Worm (Caenorhabditis elegans) whole organism, mixed stage, embryonic: Measurements from ENCODE around the gene ZK512.10.

Experiments
- ces-1 ChIP-seq: fragments of 150-350 bp; optimal IDR thresholded peaks from 2 replicates; lab custom pipeline; 2014; ENCODE audit warnings: missing biosample characterization, missing genetic modification reagents, missing genetic modification characterization
- elt-3 ChIP-seq: fragments of 150-350 bp; optimal IDR thresholded peaks from 2 replicates; lab custom pipeline; 2014; ENCODE audit warnings: missing biosample characterization, missing genetic modification characterization
- nhr-28 ChIP-seq: fragments of 150-350 bp; optimal IDR thresholded peaks from 2 replicates; lab custom pipeline; 2014; ENCODE audit warnings: missing biosample characterization, missing genetic modification characterization
- nhr-76 ChIP-seq: sonication (generic microtip); optimal IDR thresholded peaks from 2 replicates; lab custom pipeline; 2017; ENCODE audit warnings: missing biosample characterization, missing genetic modification characterization
- sem-2 ChIP-seq: fragments of 200-800 bp; sonication (Bioruptor generic); optimal IDR thresholded peaks from 2 replicates; lab custom pipeline; 2018; ENCODE audit warnings: mild to moderate bottlenecking, missing genetic modification characterization, missing compliant biosample characterization

- TF ChIP-seq sem-2 (GFP tag; lab: Kevin White, UChicago) = no peak
- TF ChIP-seq ces-1 (GFP tag; lab: Kevin White, UChicago) = no peak
- TF ChIP-seq nhr-28 (tag; lab: Kevin White, UChicago) = no peak
- TF ChIP-seq elt-3 (tag; lab: Kevin White, UChicago) = no peak
- no peak for TF ChIP-seq nhr-76 (tag; lab: Kevin White, UChicago)
These were observed 49.6 kb upstream of the ZK512.10 start, which contains the start of gene far-1 for ce11 chrIII:9081055-9081454.
